Fruit fly (Drosophila melanogaster) whole organism, wandering third instar larva: Measurements from ENCODE around the gene CG7560.

ENCODE experiments used
- CG32264 ChIP-seq: fragments of 200-800 bp; sonication (Bioruptor generic); optimal IDR thresholded peaks from 2 replicates; lab custom pipeline; 2016; ENCODE audit warnings: missing biosample characterization, missing genetic modification characterization
- CG9705 ChIP-seq: fragments of 200-800 bp; sonication (Bioruptor generic); optimal IDR thresholded peaks from 2 replicates; lab custom pipeline; 2018; ENCODE audit warnings: missing biosample characterization, mild to moderate bottlenecking, missing genetic modification characterization
- CrebA ChIP-seq: fragments of 200-800 bp; sonication (Bioruptor generic); optimal IDR thresholded peaks from 2 replicates; lab custom pipeline; 2016; ENCODE audit warnings: missing biosample characterization, mild to moderate bottlenecking, missing genetic modification characterization, borderline replicate concordance
- Dif ChIP-seq: fragments of 200-275, 200-300 bp; sonication (Bioruptor generic); optimal IDR thresholded peaks from 2 replicates; lab custom pipeline; 2018; ENCODE audit warnings: missing biosample characterization, missing genetic modification characterization; ENCODE audit not compliant: partially characterized antibody
- GATAd ChIP-seq: sonication (Bioruptor generic); optimal IDR thresholded peaks from 2 replicates; lab custom pipeline; 2016; ENCODE audit warnings: missing biosample characterization, missing genetic modification characterization
- HLH106 ChIP-seq: fragments of 200-800 bp; optimal IDR thresholded peaks from 3 replicates; lab custom pipeline; 2019; ENCODE audit warnings: missing biosample characterization, mild to moderate bottlenecking, missing genetic modification characterization, moderate library complexity
- Hnf4 ChIP-seq: fragments of 200-800 bp; sonication (Bioruptor generic); optimal IDR thresholded peaks from 2 replicates; lab custom pipeline; 2016; ENCODE audit warnings: missing biosample characterization, mild to moderate bottlenecking, missing genetic modification characterization
- Hr83 ChIP-seq: fragments of 200-300 bp; sonication (Bioruptor generic); optimal IDR thresholded peaks from 2 replicates; lab custom pipeline; 2016; ENCODE audit warnings: missing biosample characterization, mild to moderate bottlenecking, missing genetic modification characterization, moderate library complexity; ENCODE audit not compliant: poor library complexity, severe bottlenecking
- Jra ChIP-seq: sonication (Bioruptor generic); optimal IDR thresholded peaks from 2 replicates; lab custom pipeline; 2016; ENCODE audit warnings: missing biosample characterization, missing genetic modification characterization
- Myc ChIP-seq: fragments of >200 bp; optimal IDR thresholded peaks from 2 replicates; lab custom pipeline; 2017
- OdsH ChIP-seq: fragments of 200-800 bp; sonication (Bioruptor generic); optimal IDR thresholded peaks from 2 replicates; lab custom pipeline; 2016; ENCODE audit warnings: missing biosample characterization, mild to moderate bottlenecking, missing genetic modification characterization
- Rel ChIP-seq, 2 experiments: fragments of 200-800 bp; sonication (Bioruptor generic) in 1 of 2; optimal IDR thresholded peaks; 2 replicates in 1 of 2; 3 replicates in 1 of 2; lab custom pipeline; 2016 to 2019; ENCODE audit warnings: mild to moderate bottlenecking in 2 of 2, missing biosample characterization in 2 of 2, missing genetic modification characterization in 2 of 2, moderate library complexity in 1 of 2
- Sp1 ChIP-seq: fragments of 200-800 bp; sonication (Bioruptor generic); optimal IDR thresholded peaks from 3 replicates; lab custom pipeline; 2019; ENCODE audit warnings: missing biosample characterization, mild to moderate bottlenecking, missing genetic modification characterization, moderate library complexity
- Vsx2 ChIP-seq: fragments of 200-300, 225-300 bp; sonication (Bioruptor generic); optimal IDR thresholded peaks from 2 replicates; lab custom pipeline; 2018; ENCODE audit warnings: missing biosample characterization, missing genetic modification characterization; ENCODE audit not compliant: partially characterized antibody
- br ChIP-seq: fragments of 200-800 bp; sonication (Bioruptor generic); optimal IDR thresholded peaks from 2 replicates; lab custom pipeline; 2016; ENCODE audit warnings: missing biosample characterization, missing genetic modification characterization
- brk ChIP-seq: fragments of 200-800 bp; sonication (Bioruptor generic); optimal IDR thresholded peaks from 2 replicates; lab custom pipeline; 2016; ENCODE audit warnings: missing biosample characterization, mild to moderate bottlenecking, missing genetic modification characterization
- dl ChIP-seq, 2 experiments: fragments of 175-275, 200-275 bp in 1 of 2; fragments of 200-275 bp in 1 of 2; sonication (Bioruptor generic); optimal IDR thresholded peaks; lab custom pipeline; 2018; ENCODE audit warnings: mild to moderate bottlenecking in 2 of 2, missing biosample characterization in 2 of 2, missing genetic modification characterization in 2 of 2, moderate library complexity in 2 of 2; ENCODE audit not compliant: partially characterized antibody in 2 of 2, insufficient read depth in 1 of 2
- dmrt93B ChIP-seq: fragments of 200-800 bp; sonication (Bioruptor generic); optimal IDR thresholded peaks from 2 replicates; lab custom pipeline; 2018; ENCODE audit warnings: missing biosample characterization, mild to moderate bottlenecking, missing genetic modification characterization
- dsf ChIP-seq: sonication (Bioruptor generic); optimal IDR thresholded peaks from 2 replicates; lab custom pipeline; 2016; ENCODE audit warnings: missing biosample characterization, missing genetic modification characterization, borderline replicate concordance
- ey ChIP-seq: fragments of 200-800 bp; sonication (Bioruptor generic); optimal IDR thresholded peaks from 2 replicates; lab custom pipeline; 2016; ENCODE audit warnings: missing biosample characterization, missing genetic modification characterization
- foxo ChIP-seq, 2 experiments: fragments of 200-800 bp; sonication (Bioruptor generic); optimal IDR thresholded peaks; 2 replicates in 1 of 2; 3 replicates in 1 of 2; lab custom pipeline; 2016 to 2017; ENCODE audit warnings: missing biosample characterization in 2 of 2, missing genetic modification characterization in 2 of 2
- fru ChIP-seq: fragments of 200-800 bp; sonication (Bioruptor generic); optimal IDR thresholded peaks from 3 replicates; lab custom pipeline; 2016; ENCODE audit warnings: missing biosample characterization, mild to moderate bottlenecking, missing genetic modification characterization
- h ChIP-seq: fragments of 200-800 bp; sonication (Bioruptor generic); optimal IDR thresholded peaks from 3 replicates; lab custom pipeline; 2016; ENCODE audit warnings: missing biosample characterization, mild to moderate bottlenecking, missing genetic modification characterization
- jim ChIP-seq: fragments of 175-275, 200-325 bp; sonication (Bioruptor generic); optimal IDR thresholded peaks from 2 replicates; lab custom pipeline; 2016; ENCODE audit warnings: missing biosample characterization, mild to moderate bottlenecking, missing genetic modification characterization
- pan ChIP-seq: fragments of >200 bp; optimal IDR thresholded peaks from 2 replicates; lab custom pipeline; 2017
- psq ChIP-seq: fragments of 200-800 bp; sonication (Bioruptor generic); optimal IDR thresholded peaks from 3 replicates; lab custom pipeline; 2017; ENCODE audit warnings: missing biosample characterization, mild to moderate bottlenecking, missing genetic modification characterization, moderate library complexity
- rgr ChIP-seq: fragments of 200-800 bp; sonication (Bioruptor generic); optimal IDR thresholded peaks from 3 replicates; lab custom pipeline; 2016; ENCODE audit warnings: missing biosample characterization, mild to moderate bottlenecking, missing genetic modification characterization
- sage ChIP-seq: fragments of 200-800 bp; sonication (Bioruptor generic); optimal IDR thresholded peaks from 2 replicates; lab custom pipeline; 2016; ENCODE audit warnings: missing biosample characterization, mild to moderate bottlenecking, missing genetic modification characterization
- tai ChIP-seq: sonication (Bioruptor generic); optimal IDR thresholded peaks from 2 replicates; lab custom pipeline; 2016; ENCODE audit warnings: missing biosample characterization, missing genetic modification characterization
- woc ChIP-seq: sonication (Bioruptor generic); optimal IDR thresholded peaks from 2 replicates; lab custom pipeline; 2016; ENCODE audit warnings: missing biosample characterization, mild to moderate bottlenecking, missing genetic modification characterization

The CG7560 gene

DNA sequence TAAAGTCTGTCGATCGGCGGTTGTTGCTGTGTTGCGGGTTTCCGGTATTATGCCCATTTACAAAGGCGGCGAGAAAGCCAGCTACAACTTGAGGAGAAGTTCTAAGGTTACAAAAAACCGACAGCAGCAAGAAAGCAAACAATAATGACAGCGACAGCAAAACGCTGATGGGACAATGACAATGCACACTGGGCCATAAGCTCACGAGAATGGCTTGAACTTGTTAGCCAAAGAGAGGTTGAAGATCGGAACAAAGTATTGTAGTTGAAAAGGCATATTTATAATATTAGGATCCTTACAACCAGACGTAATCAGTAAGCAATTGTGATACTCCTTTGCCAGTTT is 44.5 kb upstream of the CG7560 start:
- TF ChIP-seq Hnf4 (GFP tag; lab: Kevin White, UChicago), result no peak
- no peak for TF ChIP-seq Sp1 (GFP tag; lab: Kevin White, UChicago)
- TF ChIP-seq Myc (lab: Kevin White, UChicago), result no peak
- no peak for TF ChIP-seq Hr83 (GFP tag; lab: Kevin White, UChicago)
- no peak for TF ChIP-seq GATAd (GFP tag; lab: Kevin White, UChicago)
- TF ChIP-seq jim (GFP tag; lab: Kevin White, UChicago), result no peak
- TF ChIP-seq CG9705 (GFP tag; lab: Kevin White, UChicago), result no peak

DNA sequence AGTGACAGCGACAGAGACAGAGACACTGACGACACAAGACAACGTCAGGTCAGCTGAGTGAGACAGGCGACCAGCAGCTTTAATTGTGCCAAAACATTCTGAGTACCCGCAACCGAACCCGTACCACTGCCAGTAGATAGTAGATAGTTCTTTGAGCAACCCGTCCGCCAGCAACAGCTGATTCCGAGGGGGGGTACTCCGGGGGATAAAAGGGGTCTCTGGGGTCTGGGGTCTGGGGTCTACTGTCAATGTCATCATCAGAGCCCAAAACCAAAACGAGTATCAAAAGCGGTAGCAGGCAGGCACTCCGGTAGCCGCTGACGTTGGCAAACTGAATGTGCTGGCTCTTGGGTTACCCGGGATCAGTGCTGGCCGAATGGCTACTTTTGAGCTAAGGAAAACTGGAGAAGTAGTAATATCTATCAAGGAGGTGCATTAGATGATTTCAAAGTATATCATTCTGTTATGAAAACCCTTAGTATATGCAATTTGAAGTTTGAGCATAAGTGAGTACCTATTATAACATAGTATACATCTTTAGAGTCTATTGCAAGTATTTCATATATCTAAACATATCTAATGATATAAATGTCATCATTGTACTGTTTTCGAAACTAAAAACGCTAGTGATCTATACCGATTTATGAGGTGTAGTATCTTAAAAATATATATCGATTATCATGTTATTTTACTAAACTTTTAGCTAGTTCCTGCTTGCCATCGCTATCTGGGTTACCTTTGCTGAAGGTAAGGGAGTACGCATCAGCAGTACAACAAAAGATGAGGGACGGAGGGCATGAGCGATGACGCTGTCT is 43.6 kb upstream of the CG7560 start:
- TF ChIP-seq psq (GFP tag; lab: Kevin White, UChicago) (peak; percentile 25), foxo (GFP tag; optimal IDR thresholded peaks at IDR 0.05; lab: Kevin White, UChicago) (peak in 1 of 2 experiments; percentile 20), Vsx2 (GFP tag; lab: Kevin White, UChicago) (no peak), br (no peak), h (GFP tag; lab: Kevin White, UChicago) (peak; percentile 13), brk (no peak), fru (GFP tag; lab: Kevin White, UChicago) (peak; percentile 6), Dif (GFP tag; lab: Kevin White, UChicago) (no peak), Rel (GFP tag; optimal IDR thresholded peaks at IDR 0.05; lab: Kevin White, UChicago) (no peak), Rel (tag; optimal IDR thresholded peaks at IDR 0.05; lab: Kevin White, UChicago) (no peak), sage (GFP tag; lab: Kevin White, UChicago) (no peak), HLH106 (tag; lab: Kevin White, UChicago) (no peak), CG9705 (GFP tag; lab: Kevin White, UChicago) (peak; percentile 11), dmrt93B (GFP tag; lab: Kevin White, UChicago) (peak; percentile 6), Sp1 (GFP tag; lab: Kevin White, UChicago) (peak; percentile 10), woc (GFP tag; lab: Kevin White, UChicago) (peak; percentile 86), Myc (lab: Kevin White, UChicago) (peak; percentile 86), rgr (GFP tag; lab: Kevin White, UChicago) (no peak), OdsH (no peak), CG32264 (GFP tag; lab: Kevin White, UChicago) (no peak), tai (GFP tag; lab: Kevin White, UChicago) (no peak), Jra (GFP tag; lab: Kevin White, UChicago) (no peak), CrebA (GFP tag; lab: Kevin White, UChicago) (no peak)
- TF ChIP-seq, all 38 proteins: peak for 9

dm6 chr3L:11381941-11382747 is 42.8 kb upstream of the CG7560 start:
- TF ChIP-seq h (GFP tag; lab: Kevin White, UChicago) (peak; percentile 45), Dif (GFP tag; lab: Kevin White, UChicago) (peak; percentile 21), Sp1 (GFP tag; lab: Kevin White, UChicago) (peak; percentile 9), sage (GFP tag; lab: Kevin White, UChicago) (peak; percentile 43), Vsx2 (GFP tag; lab: Kevin White, UChicago) (peak; percentile 1), foxo (GFP tag; optimal IDR thresholded peaks at IDR 0.05; lab: Kevin White, UChicago) (peak in 1 of 2 experiments; percentile 64), GATAd (GFP tag; lab: Kevin White, UChicago) (no peak), CG9705 (GFP tag; lab: Kevin White, UChicago) (no peak), OdsH (peak; percentile 57), HLH106 (tag; lab: Kevin White, UChicago) (peak; percentile 52), CG32264 (GFP tag; lab: Kevin White, UChicago) (no peak), pan (lab: Kevin White, UChicago) (no peak), br (peak; percentile 52), dsf (GFP tag; lab: Kevin White, UChicago) (no peak), ey (GFP tag; lab: Kevin White, UChicago) (peak; percentile 51), rgr (GFP tag; lab: Kevin White, UChicago) (peak; percentile 56), fru (GFP tag; lab: Kevin White, UChicago) (peak; percentile 41), psq (GFP tag; lab: Kevin White, UChicago) (peak; percentile 52), dl (GFP tag; optimal IDR thresholded peaks at IDR 0.05; lab: Kevin White, UChicago; ENCODE audit: insufficient read depth in 1 of 2, partially characterized antibody in 2 of 2) (no peak), Rel (GFP tag; optimal IDR thresholded peaks at IDR 0.05; lab: Kevin White, UChicago) (no peak), Rel (tag; optimal IDR thresholded peaks at IDR 0.05; lab: Kevin White, UChicago) (peak; percentile 8), brk (no peak), Hnf4 (GFP tag; lab: Kevin White, UChicago) (peak; percentile 13)
- TF ChIP-seq, all 38 proteins: peak for 15
